Fruit fly (Drosophila melanogaster) S2 (cell line): ENCODE data around the gene CG44774.

Source experiments
- CG8478 ChIP-seq: fragments of >200 bp; optimal IDR thresholded peaks from 2 replicates; lab custom pipeline; 2018
- CTCF ChIP-seq, 2 experiments: fragments of >200 bp; optimal IDR thresholded peaks; 2 replicates each; lab custom pipeline; 2018

- no peak for TF ChIP-seq CTCF (optimal IDR thresholded peaks at IDR 0.05; lab: Kevin White, UChicago)
- no peak for TF ChIP-seq CG8478 (lab: Kevin White, UChicago)
These were observed 21.0 kb upstream of the CG44774 start for dm6 chrX:4958872-4959271.
